Worm (Caenorhabditis elegans): Measurements from ENCODE around the gene C37C3.9.

- TF ChIP-seq ama-1 (optimal IDR thresholded peaks at IDR 0.05) = no peak
- TF ChIP-seq aly-1 (tag; optimal IDR thresholded peaks at IDR 0.05) = no peak
- TF ChIP-seq ets-7 (tag; optimal IDR thresholded peaks at IDR 0.05) = no peak
- TF ChIP-seq pes-1 (GFP tag; IDR thresholded peaks at IDR 0.05) = no peak
- TF ChIP-seq B0310.2 (tag; optimal IDR thresholded peaks at IDR 0.05) = no peak
- no peak for TF ChIP-seq scrt-1 (GFP tag; IDR thresholded peaks at IDR 0.05)
- TF ChIP-seq flt-1 (GFP tag; IDR thresholded peaks at IDR 0.05) = no peak
- TF ChIP-seq hnd-1 (tag; optimal IDR thresholded peaks at IDR 0.05) = no peak
Measured at ce11 chrV:7888036-7888435, 33.5 kb upstream of the C37C3.9 start.

Data from whole organism, early embryonic.